Worm (Caenorhabditis elegans) whole organism, L4/young adult: ENCODE results near the gene fbxa-64.

Experiments used
- W03F9.2 ChIP-seq: fragments of 150-350 bp; optimal IDR thresholded peaks from 2 replicates; lab custom pipeline; 2014; ENCODE audit warnings: missing biosample characterization, missing genetic modification characterization
- dao-5 ChIP-seq: sonication (generic microtip); optimal IDR thresholded peaks from 2 replicates; lab custom pipeline; 2016; ENCODE audit warnings: missing genotype, missing genetic modification characterization, moderate library complexity, missing compliant biosample characterization
- him-1 ChIP-seq: sonication (generic microtip); optimal IDR thresholded peaks from 2 replicates; lab custom pipeline; 2016; ENCODE audit warnings: missing genotype, missing genetic modification reagents, missing genetic modification characterization, missing compliant biosample characterization

DNA sequence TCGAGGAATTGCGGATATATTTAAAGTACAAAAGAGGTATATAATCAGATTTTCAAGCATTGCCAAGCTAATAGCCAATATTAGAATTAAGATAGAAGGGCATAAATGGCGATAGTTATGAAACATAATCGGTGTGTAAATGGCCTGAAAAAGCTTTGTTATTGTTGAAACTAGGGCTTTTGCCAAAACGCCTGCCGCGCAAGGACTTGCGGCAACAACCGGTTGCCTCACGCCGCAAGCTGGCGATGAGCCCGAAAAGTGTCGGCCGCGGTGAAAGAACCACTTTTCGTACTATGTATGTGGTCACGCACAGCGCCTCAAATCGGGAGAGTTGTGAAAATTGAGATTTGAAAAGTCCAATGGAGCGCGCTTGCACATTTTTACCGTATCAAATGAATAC, 21.5 kb upstream of the fbxa-64 start:
- TF ChIP-seq W03F9.2 = no peak
- no peak for TF ChIP-seq him-1 (tag; lab: Kevin White, UChicago)
- TF ChIP-seq dao-5 (tag; lab: Kevin White, UChicago) = no peak
